ENCODE assay signal across 1 fruit fly cellular context in genomic region chr3R:19905932-19906439, dm6.
TF ChIP-seq lines count a peak whose summit lies in the region.

No protein-coding gene starts in this region.

TF ChIP-seq in whole organism, embryonic, 481 proteins besides CTCF, POLR2A, EP300 and RAD21 (continued from another document and continues in another):
- TF ChIP-seq Eip74EF (GFP tag; optimal IDR thresholded peaks at IDR 0.05; lab: Kevin White, UChicago) (peak in 1 of 2 experiments; percentile 6), CHES-1-like (GFP tag; optimal IDR thresholded peaks at IDR 0.05; lab: Kevin White, UChicago) (peak; percentile 66), wdn (GFP tag; IDR thresholded peaks at IDR 0.05; lab: Robert Waterston, UW) (peak; percentile 79), CG12236 (GFP tag; optimal IDR thresholded peaks at IDR 0.05; lab: Kevin White, UChicago) (peak; percentile 27), p53 (GFP tag; optimal IDR thresholded peaks at IDR 0.05; lab: Kevin White, UChicago) (no peak), Elba2 (GFP tag; optimal IDR thresholded peaks at IDR 0.05; lab: Kevin White, UChicago) (no peak), CG34376 (GFP tag; optimal IDR thresholded peaks at IDR 0.05; lab: Kevin White, UChicago) (peak; percentile 44), CG12659 (GFP tag; optimal IDR thresholded peaks at IDR 0.05; lab: Kevin White, UChicago) (peak; percentile 80), CG6791 (GFP tag; IDR thresholded peaks at IDR 0.05; lab: Robert Waterston, UW; ENCODE audit: partially characterized antibody) (no peak), CG30403 (GFP tag; optimal IDR thresholded peaks at IDR 0.05; lab: Kevin White, UChicago) (peak; percentile 77), Dad (GFP tag; optimal IDR thresholded peaks at IDR 0.05; lab: Kevin White, UChicago) (peak; percentile 59), pfk (GFP tag; optimal IDR thresholded peaks at IDR 0.05; lab: Kevin White, UChicago) (no peak), CG4404 (GFP tag; IDR thresholded peaks at IDR 0.05; lab: Robert Waterston, UW) (peak; percentile 66), az2 (GFP tag; optimal IDR thresholded peaks at IDR 0.05; lab: Kevin White, UChicago) (peak; percentile 79), CG10366 (GFP tag; IDR thresholded peaks at IDR 0.05; lab: Robert Waterston, UW) (peak; percentile 83), CG17829 (tag; optimal IDR thresholded peaks at IDR 0.05; lab: Kevin White, UChicago) (peak; percentile 74), Dll (GFP tag; IDR thresholded peaks at IDR 0.05; lab: Robert Waterston, UW; ENCODE audit: partially characterized antibody) (peak; percentile 11; the same call in 1 of the 4 replicates), pnt (GFP tag; optimal IDR thresholded peaks at IDR 0.05; lab: Kevin White, UChicago) (peak; percentile 64), nom (GFP tag; optimal IDR thresholded peaks at IDR 0.05; lab: Kevin White, UChicago) (peak; percentile 60), Atf-2 (GFP tag; optimal IDR thresholded peaks at IDR 0.05; lab: Kevin White, UChicago) (peak; percentile 45), tup (GFP tag; optimal IDR thresholded peaks at IDR 0.05; lab: Kevin White, UChicago) (peak; percentile 47), CG3407 (GFP tag; optimal IDR thresholded peaks at IDR 0.05; lab: Kevin White, UChicago) (no peak), lola (GFP tag; optimal IDR thresholded peaks at IDR 0.05; lab: Kevin White, UChicago) (peak in 1 of 3 experiments; percentile 38), CG10462 (GFP tag; optimal IDR thresholded peaks at IDR 0.05; lab: Kevin White, UChicago) (peak; percentile 75), Dfd (GFP tag; optimal IDR thresholded peaks at IDR 0.05; lab: Kevin White, UChicago) (no peak), H2.0 (GFP tag; IDR thresholded peaks at IDR 0.05; lab: Robert Waterston, UW) (peak; percentile 74), Ssrp (tag; optimal IDR thresholded peaks at IDR 0.05; lab: Kevin White, UChicago) (peak; percentile 64), dmrt99B (tag; optimal IDR thresholded peaks at IDR 0.05; lab: Kevin White, UChicago) (peak; percentile 75), Adf1 (GFP tag; IDR thresholded peaks at IDR 0.05; lab: Robert Waterston, UW) (peak; percentile 64), CG8388 (GFP tag; optimal IDR thresholded peaks at IDR 0.05; lab: Kevin White, UChicago) (peak; percentile 61), phol (tag; optimal IDR thresholded peaks at IDR 0.05; lab: Kevin White, UChicago) (peak; percentile 72), CG31224 (GFP tag; IDR thresholded peaks at IDR 0.05; lab: Robert Waterston, UW) (peak; percentile 80), CG17612 (GFP tag; IDR thresholded peaks at IDR 0.05; lab: Robert Waterston, UW) (no peak), CG7271 (tag; optimal IDR thresholded peaks at IDR 0.05; lab: Kevin White, UChicago) (no peak), shn (GFP tag; optimal IDR thresholded peaks at IDR 0.05; lab: Kevin White, UChicago) (peak; percentile 76), CG43689 (GFP tag; IDR thresholded peaks at IDR 0.05; lab: Robert Waterston, UW) (no peak), CG7839 (tag; optimal IDR thresholded peaks at IDR 0.05; lab: Kevin White, UChicago) (peak; percentile 78), Spps (tag; optimal IDR thresholded peaks at IDR 0.05; lab: Kevin White, UChicago) (peak; percentile 13), CG9609 (GFP tag; optimal IDR thresholded peaks at IDR 0.05; lab: Kevin White, UChicago) (peak; percentile 79), CG2199 (GFP tag; IDR thresholded peaks at IDR 0.05; lab: Robert Waterston, UW) (peak; percentile 87), gro (GFP tag; optimal IDR thresholded peaks at IDR 0.05; lab: Kevin White, UChicago) (peak; percentile 87), NFAT (GFP tag; IDR thresholded peaks at IDR 0.05; lab: Robert Waterston, UW) (peak; percentile 74), crol (GFP tag; IDR thresholded peaks at IDR 0.05; lab: Robert Waterston, UW) (no peak), Xrp1 (GFP tag; IDR thresholded peaks at IDR 0.05; lab: Robert Waterston, UW) (peak; percentile 89), CG10959 (GFP tag; IDR thresholded peaks at IDR 0.05; lab: Robert Waterston, UW) (peak; percentile 29; the same call in 1 of the 2 replicates), tap (tag; optimal IDR thresholded peaks at IDR 0.05; lab: Kevin White, UChicago) (peak; percentile 70), CG12769 (tag; optimal IDR thresholded peaks at IDR 0.05; lab: Kevin White, UChicago) (peak; percentile 97), slbo (GFP tag; IDR thresholded peaks at IDR 0.05; lab: Robert Waterston, UW) (peak; percentile 90), CG12942 (GFP tag; optimal IDR thresholded peaks at IDR 0.05; lab: Kevin White, UChicago) (peak; percentile 65), wor (GFP tag; IDR thresholded peaks at IDR 0.05; lab: Robert Waterston, UW) (peak; percentile 44; the same call in 1 of the 2 replicates), bigmax (GFP tag; optimal IDR thresholded peaks at IDR 0.05; lab: Kevin White, UChicago) (no peak), NK7.1 (GFP tag; optimal IDR thresholded peaks at IDR 0.05; lab: Kevin White, UChicago) (peak; percentile 63), CoRest (tag; optimal IDR thresholded peaks at IDR 0.05; lab: Kevin White, UChicago) (peak; percentile 79), emc (GFP tag; optimal IDR thresholded peaks at IDR 0.05; lab: Kevin White, UChicago) (peak; percentile 4), CG12104 (GFP tag; optimal IDR thresholded peaks at IDR 0.05; lab: Kevin White, UChicago) (peak; percentile 53), CG14667 (GFP tag; IDR thresholded peaks at IDR 0.05; lab: Robert Waterston, UW) (peak; percentile 77), CG17802 (tag; optimal IDR thresholded peaks at IDR 0.05; lab: Kevin White, UChicago) (peak; percentile 36), dpn (GFP tag; optimal IDR thresholded peaks at IDR 0.05; lab: Kevin White, UChicago) (peak; percentile 71 to 89), CG7357 (GFP tag; IDR thresholded peaks at IDR 0.05; lab: Robert Waterston, UW) (peak; percentile 34; the same call in 1 of the 3 replicates), CG14710 (tag; optimal IDR thresholded peaks at IDR 0.05; lab: Kevin White, UChicago) (peak; percentile 6), dan (GFP tag; IDR thresholded peaks at IDR 0.05; lab: Robert Waterston, UW) (no peak), CG1832 (GFP tag; optimal IDR thresholded peaks at IDR 0.05; lab: Kevin White, UChicago) (no peak), CG6654 (GFP tag; optimal IDR thresholded peaks at IDR 0.05; lab: Kevin White, UChicago) (no peak), D (optimal IDR thresholded peaks at IDR 0.05; lab: Kevin White, UChicago) (no peak), D (GFP tag; optimal IDR thresholded peaks at IDR 0.05; lab: Kevin White, UChicago) (peak; percentile 42), CG16815 (GFP tag; optimal IDR thresholded peaks at IDR 0.05; lab: Kevin White, UChicago) (peak; percentile 68), Aef1 (GFP tag; IDR thresholded peaks at IDR 0.05; lab: Robert Waterston, UW) (peak; percentile 83), sens (GFP tag; lab: Kevin White, UChicago) (peak; percentile 96), Sox100B (GFP tag; optimal IDR thresholded peaks at IDR 0.05; lab: Kevin White, UChicago) (peak; percentile 55), lov (optimal IDR thresholded peaks at IDR 0.05; lab: Kevin White, UChicago) (no peak), lov (GFP tag; IDR thresholded peaks at IDR 0.05; lab: Robert Waterston, UW) (0 out of 3 replicates have a peak, but pooled peaks have one; percentile 56), C15 (GFP tag; IDR thresholded peaks at IDR 0.05; lab: Robert Waterston, UW) (peak; percentile 67; the same call in 2 of the 3 replicates), sna (GFP tag; IDR thresholded peaks at IDR 0.05; lab: Robert Waterston, UW; ENCODE audit: partially characterized antibody) (no peak), CG6854 (GFP tag; optimal IDR thresholded peaks at IDR 0.05; lab: Kevin White, UChicago) (peak; percentile 51), CG2889 (GFP tag; IDR thresholded peaks at IDR 0.05; lab: Robert Waterston, UW) (peak; percentile 48; the same call in 2 of the 3 replicates), CG17568 (GFP tag; optimal IDR thresholded peaks at IDR 0.05; lab: Kevin White, UChicago) (peak; percentile 61), CG2875 (GFP tag; optimal IDR thresholded peaks at IDR 0.05; lab: Kevin White, UChicago) (peak; percentile 50), luna (GFP tag; optimal IDR thresholded peaks at IDR 0.05; lab: Kevin White, UChicago) (no peak), Dbx (GFP tag; IDR thresholded peaks at IDR 0.05; lab: Robert Waterston, UW) (peak; percentile 88), CG6813 (GFP tag; optimal IDR thresholded peaks at IDR 0.05; lab: Kevin White, UChicago) (peak; percentile 66), zfh2 (GFP tag; optimal IDR thresholded peaks at IDR 0.05; lab: Kevin White, UChicago) (peak; percentile 82), Optix (GFP tag; IDR thresholded peaks at IDR 0.05; lab: Robert Waterston, UW) (peak; percentile 76), cg (GFP tag; optimal IDR thresholded peaks at IDR 0.05; lab: Kevin White, UChicago) (peak; percentile 32), ttk (GFP tag; IDR thresholded peaks at IDR 0.05; lab: Robert Waterston, UW) (peak; percentile 27), HHEX (GFP tag; optimal IDR thresholded peaks at IDR 0.05; lab: Kevin White, UChicago) (peak; percentile 80), CG17186 (GFP tag; optimal IDR thresholded peaks at IDR 0.05; lab: Kevin White, UChicago) (peak; percentile 49), rib (GFP tag; IDR thresholded peaks at IDR 0.05; lab: Robert Waterston, UW) (peak; percentile 73), CG7556 (GFP tag; optimal IDR thresholded peaks at IDR 0.05; lab: Kevin White, UChicago) (peak; percentile 69), CG4328 (GFP tag; optimal IDR thresholded peaks at IDR 0.05; lab: Kevin White, UChicago) (peak; percentile 12), CG3838 (GFP tag; optimal IDR thresholded peaks at IDR 0.05; lab: Kevin White, UChicago) (no peak), zen2 (GFP tag; IDR thresholded peaks at IDR 0.05; lab: Robert Waterston, UW; ENCODE audit: partially characterized antibody) (no peak), bbx (GFP tag; IDR thresholded peaks at IDR 0.05; lab: Robert Waterston, UW; ENCODE audit: partially characterized antibody) (no peak), odd (GFP tag; optimal IDR thresholded peaks at IDR 0.05; lab: Kevin White, UChicago) (peak; percentile 72), Hsf (GFP tag; optimal IDR thresholded peaks at IDR 0.05; lab: Kevin White, UChicago) (peak; percentile 81), CG9437 (GFP tag; optimal IDR thresholded peaks at IDR 0.05; lab: Kevin White, UChicago) (no peak), croc (GFP tag; conservative IDR thresholded peaks at IDR 0.05; lab: Robert Waterston, UW) (peak; percentile 50; the same call in 2 of the 3 replicates), ara (GFP tag; IDR thresholded peaks at IDR 0.05; lab: Robert Waterston, UW) (peak; percentile 72), sisA (GFP tag; IDR thresholded peaks at IDR 0.05; lab: Robert Waterston, UW) (peak; percentile 73), tx (GFP tag; optimal IDR thresholded peaks at IDR 0.05; lab: Kevin White, UChicago) (peak; percentile 71), Sox102F (GFP tag; optimal IDR thresholded peaks at IDR 0.05; lab: Kevin White, UChicago) (peak; percentile 81), CG8478 (optimal IDR thresholded peaks at IDR 0.05; lab: Kevin White, UChicago) (no peak), cad (GFP tag; optimal IDR thresholded peaks at IDR 0.05; lab: Kevin White, UChicago) (no peak), fd64A (GFP tag; optimal IDR thresholded peaks at IDR 0.05; lab: Kevin White, UChicago) (peak; percentile 49), z (GFP tag; IDR thresholded peaks at IDR 0.05; lab: Robert Waterston, UW) (no peak), lbe (GFP tag; optimal IDR thresholded peaks at IDR 0.05; lab: Kevin White, UChicago) (peak; percentile 76), NC2α (GFP tag; optimal IDR thresholded peaks at IDR 0.05; lab: Kevin White, UChicago) (peak; percentile 28), hb (GFP tag; IDR thresholded peaks at IDR 0.05; lab: Robert Waterston, UW; ENCODE audit: partially characterized antibody) (no peak), ro (GFP tag; IDR thresholded peaks at IDR 0.05; lab: Robert Waterston, UW) (peak; percentile 38; the same call in 1 of the 2 replicates), CG1602 (GFP tag; optimal IDR thresholded peaks at IDR 0.05; lab: Kevin White, UChicago) (peak; percentile 70), sd (tag; optimal IDR thresholded peaks at IDR 0.05; lab: Kevin White, UChicago) (peak; percentile 53), bowl (GFP tag; IDR thresholded peaks at IDR 0.05; lab: Robert Waterston, UW) (peak; percentile 47; the same call in 1 of the 2 replicates), Mad (GFP tag; optimal IDR thresholded peaks at IDR 0.05; lab: Kevin White, UChicago) (peak; percentile 70), HLHmδ (GFP tag; optimal IDR thresholded peaks at IDR 0.05; lab: Kevin White, UChicago) (peak; percentile 55), CG12744 (GFP tag; optimal IDR thresholded peaks at IDR 0.05; lab: Kevin White, UChicago) (peak; percentile 75), CG8290 (GFP tag; optimal IDR thresholded peaks at IDR 0.05; lab: Kevin White, UChicago) (no peak), CG8290 (tag; optimal IDR thresholded peaks at IDR 0.05; lab: Kevin White, UChicago) (peak in 1 of 2 experiments; percentile 97), CG10654 (GFP tag; optimal IDR thresholded peaks at IDR 0.05; lab: Kevin White, UChicago) (peak; percentile 28), knrl (GFP tag; IDR thresholded peaks at IDR 0.05; lab: Robert Waterston, UW; ENCODE audit: partially characterized antibody) (0 out of 3 replicates have a peak, but pooled peaks have one; percentile 6), Mrtf (GFP tag; IDR thresholded peaks at IDR 0.05; lab: Robert Waterston, UW) (peak; percentile 83), ab (GFP tag; optimal IDR thresholded peaks at IDR 0.05; lab: Kevin White, UChicago) (peak; percentile 70), wek (GFP tag; optimal IDR thresholded peaks at IDR 0.05; lab: Kevin White, UChicago) (no peak), CG3995 (GFP tag; optimal IDR thresholded peaks at IDR 0.05; lab: Kevin White, UChicago) (peak; percentile 44), Nf-YB (GFP tag; optimal IDR thresholded peaks at IDR 0.05; lab: Kevin White, UChicago) (peak; percentile 57), fd96Cb (tag; optimal IDR thresholded peaks at IDR 0.05; lab: Kevin White, UChicago) (peak; percentile 49), pros (GFP tag; optimal IDR thresholded peaks at IDR 0.05; lab: Kevin White, UChicago) (no peak), peb (GFP tag; IDR thresholded peaks at IDR 0.05; lab: Robert Waterston, UW) (peak; percentile 57; the same call in 1 of the 2 replicates), vnd (GFP tag; IDR thresholded peaks at IDR 0.05; lab: Robert Waterston, UW; ENCODE audit: partially characterized antibody) (no peak), CG13894 (tag; optimal IDR thresholded peaks at IDR 0.05; lab: Kevin White, UChicago) (peak; percentile 33), CG7963 (GFP tag; IDR thresholded peaks at IDR 0.05; lab: Robert Waterston, UW; ENCODE audit: partially characterized antibody) (no peak), Hmr (GFP tag; optimal IDR thresholded peaks at IDR 0.05; lab: Kevin White, UChicago) (peak; percentile 82)
